Fruit fly (Drosophila melanogaster) whole organism, wandering third instar larva: ENCODE measurements around the gene CG11741.

Experiments
- Abd-B ChIP-seq: fragments of >200 bp; optimal IDR thresholded peaks from 2 replicates; lab custom pipeline; 2017; ENCODE audit warnings: missing biosample characterization, missing genetic modification characterization
- CG32264 ChIP-seq: fragments of 200-800 bp; sonication (Bioruptor generic); optimal IDR thresholded peaks from 2 replicates; lab custom pipeline; 2016; ENCODE audit warnings: missing biosample characterization, missing genetic modification characterization
- CG9705 ChIP-seq: fragments of 200-800 bp; sonication (Bioruptor generic); optimal IDR thresholded peaks from 2 replicates; lab custom pipeline; 2018; ENCODE audit warnings: missing biosample characterization, mild to moderate bottlenecking, missing genetic modification characterization
- CrebA ChIP-seq: fragments of 200-800 bp; sonication (Bioruptor generic); optimal IDR thresholded peaks from 2 replicates; lab custom pipeline; 2016; ENCODE audit warnings: missing biosample characterization, mild to moderate bottlenecking, missing genetic modification characterization, borderline replicate concordance
- Dfd ChIP-seq: fragments of >200 bp; optimal IDR thresholded peaks from 2 replicates; lab custom pipeline; 2017; ENCODE audit warnings: missing biosample characterization, missing genetic modification characterization
- Dif ChIP-seq: fragments of 200-275, 200-300 bp; sonication (Bioruptor generic); optimal IDR thresholded peaks from 2 replicates; lab custom pipeline; 2018; ENCODE audit warnings: missing biosample characterization, missing genetic modification characterization; ENCODE audit not compliant: partially characterized antibody
- Hr83 ChIP-seq: fragments of 200-300 bp; sonication (Bioruptor generic); optimal IDR thresholded peaks from 2 replicates; lab custom pipeline; 2016; ENCODE audit warnings: missing biosample characterization, mild to moderate bottlenecking, missing genetic modification characterization, moderate library complexity; ENCODE audit not compliant: poor library complexity, severe bottlenecking
- Jra ChIP-seq: sonication (Bioruptor generic); optimal IDR thresholded peaks from 2 replicates; lab custom pipeline; 2016; ENCODE audit warnings: missing biosample characterization, missing genetic modification characterization
- Mio ChIP-seq: sonication (Bioruptor generic); optimal IDR thresholded peaks from 2 replicates; lab custom pipeline; 2016; ENCODE audit warnings: missing biosample characterization, missing genetic modification characterization
- Myc ChIP-seq: fragments of >200 bp; optimal IDR thresholded peaks from 2 replicates; lab custom pipeline; 2017
- N ChIP-seq: fragments of >200 bp; optimal IDR thresholded peaks from 2 replicates; lab custom pipeline; 2018; ENCODE audit warnings: missing biosample characterization, missing external identifiers, missing genetic modification characterization
- Rel ChIP-seq, 2 experiments: fragments of 200-800 bp; sonication (Bioruptor generic) in 1 of 2; optimal IDR thresholded peaks; 2 replicates in 1 of 2; 3 replicates in 1 of 2; lab custom pipeline; 2016 to 2019; ENCODE audit warnings: mild to moderate bottlenecking in 2 of 2, missing biosample characterization in 2 of 2, missing genetic modification characterization in 2 of 2, moderate library complexity in 1 of 2
- Sp1 ChIP-seq: fragments of 200-800 bp; sonication (Bioruptor generic); optimal IDR thresholded peaks from 3 replicates; lab custom pipeline; 2019; ENCODE audit warnings: missing biosample characterization, mild to moderate bottlenecking, missing genetic modification characterization, moderate library complexity
- Vsx2 ChIP-seq: fragments of 200-300, 225-300 bp; sonication (Bioruptor generic); optimal IDR thresholded peaks from 2 replicates; lab custom pipeline; 2018; ENCODE audit warnings: missing biosample characterization, missing genetic modification characterization; ENCODE audit not compliant: partially characterized antibody
- brk ChIP-seq: fragments of 200-800 bp; sonication (Bioruptor generic); optimal IDR thresholded peaks from 2 replicates; lab custom pipeline; 2016; ENCODE audit warnings: missing biosample characterization, mild to moderate bottlenecking, missing genetic modification characterization
- dl ChIP-seq, 2 experiments: fragments of 175-275, 200-275 bp in 1 of 2; fragments of 200-275 bp in 1 of 2; sonication (Bioruptor generic); optimal IDR thresholded peaks; lab custom pipeline; 2018; ENCODE audit warnings: mild to moderate bottlenecking in 2 of 2, missing biosample characterization in 2 of 2, missing genetic modification characterization in 2 of 2, moderate library complexity in 2 of 2; ENCODE audit not compliant: partially characterized antibody in 2 of 2, insufficient read depth in 1 of 2
- dmrt93B ChIP-seq: fragments of 200-800 bp; sonication (Bioruptor generic); optimal IDR thresholded peaks from 2 replicates; lab custom pipeline; 2018; ENCODE audit warnings: missing biosample characterization, mild to moderate bottlenecking, missing genetic modification characterization
- dsf ChIP-seq: sonication (Bioruptor generic); optimal IDR thresholded peaks from 2 replicates; lab custom pipeline; 2016; ENCODE audit warnings: missing biosample characterization, missing genetic modification characterization, borderline replicate concordance
- ey ChIP-seq: fragments of 200-800 bp; sonication (Bioruptor generic); optimal IDR thresholded peaks from 2 replicates; lab custom pipeline; 2016; ENCODE audit warnings: missing biosample characterization, missing genetic modification characterization
- foxo ChIP-seq, 2 experiments: fragments of 200-800 bp; sonication (Bioruptor generic); optimal IDR thresholded peaks; 2 replicates in 1 of 2; 3 replicates in 1 of 2; lab custom pipeline; 2016 to 2017; ENCODE audit warnings: missing biosample characterization in 2 of 2, missing genetic modification characterization in 2 of 2
- fru ChIP-seq: fragments of 200-800 bp; sonication (Bioruptor generic); optimal IDR thresholded peaks from 3 replicates; lab custom pipeline; 2016; ENCODE audit warnings: missing biosample characterization, mild to moderate bottlenecking, missing genetic modification characterization
- h ChIP-seq: fragments of 200-800 bp; sonication (Bioruptor generic); optimal IDR thresholded peaks from 3 replicates; lab custom pipeline; 2016; ENCODE audit warnings: missing biosample characterization, mild to moderate bottlenecking, missing genetic modification characterization
- jim ChIP-seq: fragments of 175-275, 200-325 bp; sonication (Bioruptor generic); optimal IDR thresholded peaks from 2 replicates; lab custom pipeline; 2016; ENCODE audit warnings: missing biosample characterization, mild to moderate bottlenecking, missing genetic modification characterization
- lola ChIP-seq: fragments of >200 bp; optimal IDR thresholded peaks from 2 replicates; lab custom pipeline; 2017; ENCODE audit warnings: missing biosample characterization, missing genetic modification characterization
- pan ChIP-seq: fragments of >200 bp; optimal IDR thresholded peaks from 2 replicates; lab custom pipeline; 2017
- psq ChIP-seq: fragments of 200-800 bp; sonication (Bioruptor generic); optimal IDR thresholded peaks from 3 replicates; lab custom pipeline; 2017; ENCODE audit warnings: missing biosample characterization, mild to moderate bottlenecking, missing genetic modification characterization, moderate library complexity
- rgr ChIP-seq: fragments of 200-800 bp; sonication (Bioruptor generic); optimal IDR thresholded peaks from 3 replicates; lab custom pipeline; 2016; ENCODE audit warnings: missing biosample characterization, mild to moderate bottlenecking, missing genetic modification characterization
- sage ChIP-seq: fragments of 200-800 bp; sonication (Bioruptor generic); optimal IDR thresholded peaks from 2 replicates; lab custom pipeline; 2016; ENCODE audit warnings: missing biosample characterization, mild to moderate bottlenecking, missing genetic modification characterization
- sv ChIP-seq: fragments of 200-800 bp; sonication (Bioruptor generic); optimal IDR thresholded peaks from 3 replicates; lab custom pipeline; 2016; ENCODE audit warnings: missing biosample characterization, missing genetic modification characterization
- tai ChIP-seq: sonication (Bioruptor generic); optimal IDR thresholded peaks from 2 replicates; lab custom pipeline; 2016; ENCODE audit warnings: missing biosample characterization, missing genetic modification characterization
- usp ChIP-seq: fragments of >200 bp; optimal IDR thresholded peaks from 2 replicates; lab custom pipeline; 2017; ENCODE audit warnings: missing biosample characterization, missing genetic modification characterization
- woc ChIP-seq: sonication (Bioruptor generic); optimal IDR thresholded peaks from 2 replicates; lab custom pipeline; 2016; ENCODE audit warnings: missing biosample characterization, mild to moderate bottlenecking, missing genetic modification characterization

Gene CG11741

dm6 chr3R:8562484-8562886, 33.8 kb upstream of the CG11741 start, which contains the start of the genes mRpS18A and CG31460 (continued):
- TF ChIP-seq sv (GFP tag; lab: Kevin White, UChicago) = no peak
- TF ChIP-seq Dif (GFP tag; lab: Kevin White, UChicago) = no peak
- no peak for TF ChIP-seq Hr83 (GFP tag; lab: Kevin White, UChicago)
- TF ChIP-seq sage (GFP tag; lab: Kevin White, UChicago) = no peak
- TF ChIP-seq CrebA (GFP tag; lab: Kevin White, UChicago) = no peak
- peak; percentile 7 for TF ChIP-seq Jra (GFP tag; lab: Kevin White, UChicago)
- TF ChIP-seq tai (GFP tag; lab: Kevin White, UChicago) = no peak

- no peak for TF ChIP-seq fru (GFP tag; lab: Kevin White, UChicago)
- no peak for TF ChIP-seq pan (lab: Kevin White, UChicago)
- TF ChIP-seq Hr83 (GFP tag; lab: Kevin White, UChicago) = no peak
- no peak for TF ChIP-seq Myc
- no peak for TF ChIP-seq usp (GFP tag; lab: Kevin White, UChicago)
- TF ChIP-seq rgr (GFP tag; lab: Kevin White, UChicago) = no peak
- no peak for TF ChIP-seq sage (GFP tag; lab: Kevin White, UChicago)
- no peak for TF ChIP-seq Dif (GFP tag; lab: Kevin White, UChicago)
- TF ChIP-seq dl (GFP tag; optimal IDR thresholded peaks at IDR 0.05; lab: Kevin White, UChicago; ENCODE audit: insufficient read depth in 1 of 2, partially characterized antibody in 2 of 2) = no peak
- TF ChIP-seq lola (GFP tag; lab: Kevin White, UChicago) = no peak
- no peak for TF ChIP-seq CG32264 (GFP tag; lab: Kevin White, UChicago)
- no peak for TF ChIP-seq Sp1 (GFP tag; lab: Kevin White, UChicago)
- no peak for TF ChIP-seq ey
- no peak for TF ChIP-seq N (GFP tag; lab: Kevin White, UChicago)
- no peak for TF ChIP-seq Abd-B
These were observed 32.8 kb upstream of the CG11741 start, which contains the start of gene pch2 for dm6 chr3R:8561522-8561921. TSS of gene pch2 (minus strand) at chr3R:8561764.

- TF ChIP-seq psq (no peak), dl (GFP tag; optimal IDR thresholded peaks at IDR 0.05; lab: Kevin White, UChicago; ENCODE audit: insufficient read depth in 1 of 2, partially characterized antibody in 2 of 2) (no peak), Dif (GFP tag; lab: Kevin White, UChicago) (no peak), fru (GFP tag; lab: Kevin White, UChicago) (no peak), CG32264 (GFP tag; lab: Kevin White, UChicago) (no peak), foxo (GFP tag; optimal IDR thresholded peaks at IDR 0.05; lab: Kevin White, UChicago) (no peak), Myc (no peak), Sp1 (GFP tag; lab: Kevin White, UChicago) (no peak), sv (GFP tag; lab: Kevin White, UChicago) (no peak), jim (GFP tag; lab: Kevin White, UChicago) (no peak), CrebA (GFP tag; lab: Kevin White, UChicago) (no peak), CG9705 (GFP tag; lab: Kevin White, UChicago) (no peak), h (no peak), lola (GFP tag; lab: Kevin White, UChicago) (no peak), Dfd (GFP tag; lab: Kevin White, UChicago) (no peak), ey (no peak), rgr (GFP tag; lab: Kevin White, UChicago) (no peak)
These were observed 23.6 kb upstream of the CG11741 start, which contains the start of gene Or85d for dm6 chr3R:8552308-8552707. TSS of gene Or85d (plus strand) at chr3R:8552608.

- TF ChIP-seq ey = no peak
- no peak for TF ChIP-seq Dif (GFP tag; lab: Kevin White, UChicago)
- no peak for TF ChIP-seq h
- no peak for TF ChIP-seq Jra (GFP tag; lab: Kevin White, UChicago)
- no peak for TF ChIP-seq foxo (GFP tag; optimal IDR thresholded peaks at IDR 0.05; lab: Kevin White, UChicago)
- TF ChIP-seq dmrt93B = no peak
- no peak for TF ChIP-seq dsf
- no peak for TF ChIP-seq N (GFP tag; lab: Kevin White, UChicago)
- no peak for TF ChIP-seq brk (GFP tag; lab: Kevin White, UChicago)
- no peak for TF ChIP-seq Hr83 (GFP tag; lab: Kevin White, UChicago)
- TF ChIP-seq fru (GFP tag; lab: Kevin White, UChicago) = no peak
- no peak for TF ChIP-seq CrebA (GFP tag; lab: Kevin White, UChicago)
- TF ChIP-seq pan (lab: Kevin White, UChicago) = no peak
- TF ChIP-seq Dfd (GFP tag; lab: Kevin White, UChicago) = no peak
- no peak for TF ChIP-seq Abd-B
- TF ChIP-seq rgr (GFP tag; lab: Kevin White, UChicago) = no peak
These were observed 17.2 kb upstream of the CG11741 start for dm6 chr3R:8545915-8546314.

- TF ChIP-seq Rel (GFP tag; optimal IDR thresholded peaks at IDR 0.05; lab: Kevin White, UChicago) (no peak), Rel (tag; optimal IDR thresholded peaks at IDR 0.05; lab: Kevin White, UChicago) (no peak), woc (GFP tag; lab: Kevin White, UChicago) (no peak), rgr (GFP tag; lab: Kevin White, UChicago) (peak; percentile 55), Dif (GFP tag; lab: Kevin White, UChicago) (no peak), CG9705 (GFP tag; lab: Kevin White, UChicago) (no peak), Jra (GFP tag; lab: Kevin White, UChicago) (no peak), ey (peak; percentile 55), N (GFP tag; lab: Kevin White, UChicago) (no peak), Dfd (GFP tag; lab: Kevin White, UChicago) (no peak), lola (GFP tag; lab: Kevin White, UChicago) (no peak), pan (lab: Kevin White, UChicago) (no peak), Abd-B (no peak), Vsx2 (GFP tag; lab: Kevin White, UChicago) (no peak), Sp1 (GFP tag; lab: Kevin White, UChicago) (no peak), tai (GFP tag; lab: Kevin White, UChicago) (no peak), CrebA (GFP tag; lab: Kevin White, UChicago) (no peak), brk (GFP tag; lab: Kevin White, UChicago) (no peak), h (peak; percentile 48), Mio (GFP tag; lab: Kevin White, UChicago) (no peak), Myc (no peak), jim (GFP tag; lab: Kevin White, UChicago) (no peak), usp (GFP tag; lab: Kevin White, UChicago) (no peak), foxo (GFP tag; optimal IDR thresholded peaks at IDR 0.05; lab: Kevin White, UChicago) (peak in 1 of 2 experiments; percentile 41), fru (GFP tag; lab: Kevin White, UChicago) (peak; percentile 7), psq (no peak)
These were observed 4.4 kb downstream of the CG11741 start for dm6 chr3R:8524277-8524676.
